Fruit fly (Drosophila melanogaster): ENCODE data around the gene CG11504.

The CG11504 gene

dm6 chr3R:30021009-30021408 is 23.3 kb downstream of the CG11504 start (continued):
- TF ChIP-seq NfI (GFP tag; optimal IDR thresholded peaks at IDR 0.05) (no peak), crol (GFP tag; IDR thresholded peaks at IDR 0.05) (no peak), gro (GFP tag; optimal IDR thresholded peaks at IDR 0.05) (no peak), CG7372 (GFP tag; IDR thresholded peaks at IDR 0.05) (no peak), PHDP (tag; optimal IDR thresholded peaks at IDR 0.05) (no peak), NFAT (GFP tag; IDR thresholded peaks at IDR 0.05) (no peak), zen (tag; optimal IDR thresholded peaks at IDR 0.05) (no peak), tgo (GFP tag; IDR thresholded peaks at IDR 0.05) (no peak; the same call in 2 of the 3 replicates), gsb (GFP tag; IDR thresholded peaks at IDR 0.05) (no peak), CG1602 (GFP tag; optimal IDR thresholded peaks at IDR 0.05) (no peak), CG15514 (GFP tag; optimal IDR thresholded peaks at IDR 0.05) (no peak), H2.0 (GFP tag; IDR thresholded peaks at IDR 0.05) (no peak), Bgb (GFP tag; IDR thresholded peaks at IDR 0.05; ENCODE audit: partially characterized antibody) (no peak), zf30C (GFP tag; optimal IDR thresholded peaks at IDR 0.05) (peak; percentile 33), CG11560 (tag; IDR thresholded peaks at IDR 0.05) (no peak), bab2 (GFP tag; optimal IDR thresholded peaks at IDR 0.05) (no peak), insv (GFP tag; optimal IDR thresholded peaks at IDR 0.05) (no peak), Dbx (GFP tag; IDR thresholded peaks at IDR 0.05) (no peak), sna (GFP tag; IDR thresholded peaks at IDR 0.05; ENCODE audit: partially characterized antibody) (no peak), CG17359 (tag; optimal IDR thresholded peaks at IDR 0.05) (peak; percentile 22), CG42726 (GFP tag; IDR thresholded peaks at IDR 0.05; ENCODE audit: partially characterized antibody) (no peak), CTCF (GFP tag; optimal IDR thresholded peaks at IDR 0.05) (no peak), CG14860 (GFP tag; IDR thresholded peaks at IDR 0.05; ENCODE audit: partially characterized antibody) (no peak), CG12104 (GFP tag; optimal IDR thresholded peaks at IDR 0.05) (no peak), tup (GFP tag; optimal IDR thresholded peaks at IDR 0.05) (no peak), jumu (GFP tag; optimal IDR thresholded peaks at IDR 0.05) (no peak), h (optimal IDR thresholded peaks at IDR 0.05) (no peak), CG4282 (GFP tag; optimal IDR thresholded peaks at IDR 0.05) (no peak), Hmx (GFP tag; optimal IDR thresholded peaks at IDR 0.05) (no peak), CG17802 (tag; optimal IDR thresholded peaks at IDR 0.05) (no peak), lmd (GFP tag; IDR thresholded peaks at IDR 0.05) (peak; percentile 30; the same call in 1 of the 2 replicates), wek (GFP tag; optimal IDR thresholded peaks at IDR 0.05) (no peak), psq (GFP tag; optimal IDR thresholded peaks at IDR 0.05) (no peak), Deaf1 (tag; optimal IDR thresholded peaks at IDR 0.05) (no peak), ATbp (GFP tag; optimal IDR thresholded peaks at IDR 0.05) (peak; percentile 45), nerfin-2 (GFP tag; IDR thresholded peaks at IDR 0.05; ENCODE audit: partially characterized antibody) (no peak), schlank (tag; optimal IDR thresholded peaks at IDR 0.05) (no peak), Oli (tag; optimal IDR thresholded peaks at IDR 0.05) (peak; percentile 33), CG15479 (GFP tag; optimal IDR thresholded peaks at IDR 0.05) (no peak), ham (GFP tag; IDR thresholded peaks at IDR 0.05) (no peak), CG10565 (GFP tag; optimal IDR thresholded peaks at IDR 0.05) (no peak), BtbVII (GFP tag; optimal IDR thresholded peaks at IDR 0.05) (no peak), Hand (GFP tag; optimal IDR thresholded peaks at IDR 0.05) (no peak), HLH4C (GFP tag; IDR thresholded peaks at IDR 0.05; ENCODE audit: partially characterized antibody) (no peak), CG10979 (tag; optimal IDR thresholded peaks at IDR 0.05) (peak; percentile 10), prd (optimal IDR thresholded peaks at IDR 0.05) (no peak), prd (GFP tag; IDR thresholded peaks at IDR 0.05) (peak; percentile 47; the same call in 1 of the 3 replicates), bowl (GFP tag; IDR thresholded peaks at IDR 0.05) (no peak), CG2875 (GFP tag; optimal IDR thresholded peaks at IDR 0.05) (no peak), lbe (GFP tag; optimal IDR thresholded peaks at IDR 0.05) (no peak), dpn (GFP tag; optimal IDR thresholded peaks at IDR 0.05) (no peak), CG13424 (tag; optimal IDR thresholded peaks at IDR 0.05) (peak; percentile 16)
